Worm (Caenorhabditis elegans) whole organism, late embryonic: ENCODE data around the gene C44C10.10.

Experiments
- ceh-30 ChIP-seq: fragments of 150-350 bp; optimal IDR thresholded peaks from 2 replicates; lab custom pipeline; 2014; ENCODE audit warnings: missing biosample characterization, missing genetic modification characterization
- ceh-9 ChIP-seq: sonication (generic microtip); optimal IDR thresholded peaks from 2 replicates; lab custom pipeline; 2016; ENCODE audit warnings: mild to moderate bottlenecking, missing genetic modification characterization, inconsistent platforms, missing compliant biosample characterization
- elt-2 ChIP-seq: sonication (generic microtip); optimal IDR thresholded peaks from 2 replicates; lab custom pipeline; 2016; ENCODE audit warnings: missing genetic modification reagents, missing genetic modification characterization, missing compliant biosample characterization
- elt-4 ChIP-seq: sonication (generic microtip); optimal IDR thresholded peaks from 2 replicates; lab custom pipeline; 2016; ENCODE audit warnings: missing genetic modification characterization, missing compliant biosample characterization
- eyg-1 ChIP-seq: sonication (generic microtip); optimal IDR thresholded peaks from 2 replicates; lab custom pipeline; 2016; ENCODE audit warnings: missing genotype, missing genetic modification characterization, missing compliant biosample characterization
- fkh-10 ChIP-seq: fragments of 150-350 bp; optimal IDR thresholded peaks from 2 replicates; lab custom pipeline; 2014; ENCODE audit warnings: missing biosample characterization, missing genetic modification reagents, missing genetic modification characterization
- gmeb-2 ChIP-seq: sonication (generic microtip); optimal IDR thresholded peaks from 2 replicates; lab custom pipeline; 2016; ENCODE audit warnings: missing genetic modification characterization, inconsistent platforms, missing compliant biosample characterization
- lim-6 ChIP-seq: sonication (generic microtip); optimal IDR thresholded peaks from 2 replicates; lab custom pipeline; 2016; ENCODE audit warnings: missing genetic modification characterization, missing compliant biosample characterization
- madf-2 ChIP-seq: sonication (generic microtip); optimal IDR thresholded peaks from 2 replicates; lab custom pipeline; 2017; ENCODE audit warnings: missing genetic modification characterization, missing compliant biosample characterization
- nfya-1 ChIP-seq: sonication (generic microtip); optimal IDR thresholded peaks from 2 replicates; lab custom pipeline; 2017; ENCODE audit warnings: missing genetic modification characterization, mild to moderate bottlenecking, missing compliant biosample characterization, antibody characterized with exemption, moderate library complexity
- pax-1 ChIP-seq: fragments of 150-350 bp; optimal IDR thresholded peaks from 2 replicates; lab custom pipeline; 2014; ENCODE audit warnings: missing biosample characterization, missing genetic modification characterization
- tbx-7 ChIP-seq: sonication (generic microtip); optimal IDR thresholded peaks from 2 replicates; lab custom pipeline; 2016; ENCODE audit warnings: missing genotype, missing genetic modification characterization, missing compliant biosample characterization
- unc-55 ChIP-seq: sonication (generic microtip); optimal IDR thresholded peaks from 2 replicates; lab custom pipeline; 2017; ENCODE audit warnings: missing biosample characterization, missing genetic modification reagents, missing genetic modification characterization

DNA sequence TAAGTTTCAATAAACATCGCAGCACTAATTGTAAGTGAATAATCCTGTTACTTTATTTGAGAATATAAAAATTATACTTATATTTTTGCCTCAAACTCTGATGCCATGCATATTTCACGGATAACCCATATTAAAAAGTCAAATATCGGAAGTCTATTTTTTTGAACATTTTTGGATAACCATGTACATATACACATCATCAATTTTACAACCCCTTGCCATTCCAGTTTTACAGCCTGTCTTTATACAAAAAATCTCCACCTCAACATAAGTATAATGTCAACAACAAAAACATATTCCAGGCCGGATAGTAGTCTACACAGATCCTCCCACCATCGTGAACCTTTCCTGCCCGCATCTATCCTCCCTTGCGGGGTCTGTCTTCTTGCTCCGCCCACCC, 5.9 kb upstream of the C44C10.10 start, which contains the start of gene hnd-1:
- no peak for TF ChIP-seq nfya-1 (tag; lab: Kevin White, UChicago)
- TF ChIP-seq unc-55 (GFP tag; lab: Kevin White, UChicago): no peak
- no peak for TF ChIP-seq fkh-10 (GFP tag; lab: Kevin White, UChicago)
- TF ChIP-seq eyg-1 (tag; lab: Kevin White, UChicago): no peak
- no peak for TF ChIP-seq tbx-7 (tag; lab: Kevin White, UChicago)
- no peak for TF ChIP-seq lim-6
- TF ChIP-seq elt-2 (tag; lab: Kevin White, UChicago): no peak
- TF ChIP-seq gmeb-2: no peak
- no peak for TF ChIP-seq pax-1 (tag; lab: Kevin White, UChicago)
- TF ChIP-seq ceh-30 (tag; lab: Kevin White, UChicago): no peak
- no peak for TF ChIP-seq madf-2 (tag; lab: Kevin White, UChicago)
- TF ChIP-seq ceh-9 (tag; lab: Kevin White, UChicago): no peak
- no peak for TF ChIP-seq elt-4 (tag; lab: Kevin White, UChicago)
